Worm (Caenorhabditis elegans): ENCODE measurements around the gene M03B6.5.

Gene M03B6.5

ce11 chrX:13843676-13844075, at the start of gene M03B6.5:
Gene M03B6.5 (plus strand): TSS chrX:13843976.
- no peak for TF ChIP-seq ets-4 (tag; optimal IDR thresholded peaks at IDR 0.05)
- TF ChIP-seq unc-86 (tag; optimal IDR thresholded peaks at IDR 0.05) = no peak
- TF ChIP-seq fkh-6 (tag; optimal IDR thresholded peaks at IDR 0.05) = no peak
- TF ChIP-seq ceh-48 (tag; optimal IDR thresholded peaks at IDR 0.05) = no peak
- no peak for TF ChIP-seq pha-2 (tag; optimal IDR thresholded peaks at IDR 0.05)
- TF ChIP-seq gmeb-2 (tag; optimal IDR thresholded peaks at IDR 0.05) = no peak
- TF ChIP-seq pat-9 (tag; optimal IDR thresholded peaks at IDR 0.05) = no peak
- no peak for TF ChIP-seq elt-2 (tag; optimal IDR thresholded peaks at IDR 0.05)
- TF ChIP-seq che-1 (tag; optimal IDR thresholded peaks at IDR 0.05) = no peak
- TF ChIP-seq eyg-1 (tag; optimal IDR thresholded peaks at IDR 0.05) = no peak
- TF ChIP-seq rnt-1 (tag; optimal IDR thresholded peaks at IDR 0.05) = no peak
- TF ChIP-seq K02D7.2 (tag; optimal IDR thresholded peaks at IDR 0.05) = no peak
- TF ChIP-seq K09A11.1 (tag; optimal IDR thresholded peaks at IDR 0.05; ENCODE audit: insufficient read depth) = no peak

- no peak for TF ChIP-seq ceh-30 (tag; optimal IDR thresholded peaks at IDR 0.05)
- no peak for TF ChIP-seq pax-1 (tag; optimal IDR thresholded peaks at IDR 0.05)
- no peak for TF ChIP-seq syd-9 (tag; optimal IDR thresholded peaks at IDR 0.05)
- TF ChIP-seq C38D4.7 (GFP tag; optimal IDR thresholded peaks at IDR 0.05) = no peak
Measured at ce11 chrX:13803246-13803645, 40.5 kb upstream of the M03B6.5 start.

ce11 chrX:13809773-13810172, 34.0 kb upstream of the M03B6.5 start, which contains the start of gene obr-3:
Gene obr-3 (minus strand): TSS chrX:13809873.
- no peak for TF ChIP-seq unc-86 (tag; optimal IDR thresholded peaks at IDR 0.05)
- TF ChIP-seq T23F11.4 (GFP tag; optimal IDR thresholded peaks at IDR 0.05) = no peak
- TF ChIP-seq ceh-45 (GFP tag; IDR thresholded peaks at IDR 0.05) = no peak

ce11 chrX:13811156-13811555, 32.6 kb upstream of the M03B6.5 start:
- TF ChIP-seq eyg-1 (tag; optimal IDR thresholded peaks at IDR 0.05) (no peak), T23F11.4 (GFP tag; optimal IDR thresholded peaks at IDR 0.05) (no peak), pha-2 (tag; optimal IDR thresholded peaks at IDR 0.05) (no peak), dve-1 (tag; optimal IDR thresholded peaks at IDR 0.05) (no peak), odd-2 (tag; optimal IDR thresholded peaks at IDR 0.05) (no peak), ttx-3 (tag; optimal IDR thresholded peaks at IDR 0.05) (no peak), madf-2 (tag; optimal IDR thresholded peaks at IDR 0.05) (no peak), K02D7.2 (tag; optimal IDR thresholded peaks at IDR 0.05) (no peak), fax-1 (tag; optimal IDR thresholded peaks at IDR 0.05) (no peak), hlh-15 (tag; optimal IDR thresholded peaks at IDR 0.05) (no peak), elt-2 (tag; optimal IDR thresholded peaks at IDR 0.05) (no peak), sdc-2 (tag; optimal IDR thresholded peaks at IDR 0.05) (no peak)

ce11 chrX:13811929-13812328, 31.8 kb upstream of the M03B6.5 start:
- TF ChIP-seq npax-4 (tag; optimal IDR thresholded peaks at IDR 0.05) = no peak
- no peak for TF ChIP-seq lim-6 (tag; optimal IDR thresholded peaks at IDR 0.05)
- no peak for TF ChIP-seq ceh-19 (GFP tag; optimal IDR thresholded peaks at IDR 0.05)
- TF ChIP-seq hlh-15 (tag; optimal IDR thresholded peaks at IDR 0.05) = no peak
- no peak for TF ChIP-seq ceh-6 (GFP tag; optimal IDR thresholded peaks at IDR 0.05)
- TF ChIP-seq nhr-232 (tag; optimal IDR thresholded peaks at IDR 0.05) = no peak
- TF ChIP-seq ttx-3 (tag; optimal IDR thresholded peaks at IDR 0.05) = no peak
- no peak for TF ChIP-seq ahr-1 (tag; optimal IDR thresholded peaks at IDR 0.05)
- no peak for TF ChIP-seq odd-2 (tag; optimal IDR thresholded peaks at IDR 0.05)
- no peak for TF ChIP-seq ceh-22 (tag; optimal IDR thresholded peaks at IDR 0.05)
- no peak for TF ChIP-seq unc-86 (tag; optimal IDR thresholded peaks at IDR 0.05)
- TF ChIP-seq ztf-16 (tag; optimal IDR thresholded peaks at IDR 0.05) = no peak
- TF ChIP-seq C38D4.7 (GFP tag; optimal IDR thresholded peaks at IDR 0.05) = no peak
- no peak for TF ChIP-seq ceh-9 (tag; optimal IDR thresholded peaks at IDR 0.05)
